Fruit fly (Drosophila melanogaster) whole organism, embryonic: ENCODE measurements around the gene Caper.

Source experiments
- B-H1 ChIP-seq: fragments of 200-800 bp; sonication (Bioruptor generic); IDR thresholded peaks from 3 replicates; pipeline ENCODE4 v1.3.6; 2022; ENCODE audit warnings: missing biosample characterization, missing genetic modification characterization
- C15 ChIP-seq: fragments of 200-800 bp; sonication (Bioruptor generic); IDR thresholded peaks from 3 replicates; pipeline ENCODE4 v1.3.6; 2022; ENCODE audit warnings: missing biosample characterization, missing genetic modification characterization
- CG10366 ChIP-seq: fragments of 200-800 bp; sonication (Bioruptor generic); IDR thresholded peaks from 2 replicates; pipeline ENCODE4 v1.3.6; 2022; ENCODE audit warnings: missing biosample characterization, missing genetic modification characterization
- CG10959 ChIP-seq: fragments of 200-800 bp; sonication (Bioruptor generic); IDR thresholded peaks from 2 replicates; pipeline ENCODE4 v1.3.6; 2022; ENCODE audit warnings: missing biosample characterization, missing genetic modification characterization
- CG10979 ChIP-seq: fragments of 200-800 bp; sonication (Bioruptor generic); optimal IDR thresholded peaks from 2 replicates; lab custom pipeline; 2018; ENCODE audit warnings: missing biosample characterization, mild to moderate bottlenecking, missing genetic modification characterization, moderate library complexity
- CG12104 ChIP-seq: fragments of 200-800 bp; sonication (Bioruptor generic); optimal IDR thresholded peaks from 3 replicates; lab custom pipeline; 2016; ENCODE audit warnings: missing biosample characterization, missing genetic modification characterization
- CG13287 ChIP-seq: fragments of 200-800 bp; sonication (Bioruptor generic); IDR thresholded peaks from 2 replicates; pipeline ENCODE4 v1.3.6; 2022; ENCODE audit warnings: missing biosample characterization, missing genetic modification characterization; ENCODE audit not compliant: partially characterized antibody
- CG18764 ChIP-seq: fragments of 200-800 bp; sonication (Bioruptor generic); optimal IDR thresholded peaks from 3 replicates; lab custom pipeline; 2016; ENCODE audit warnings: missing biosample characterization, missing genetic modification characterization
- CG2116 ChIP-seq: fragments of 200-800 bp; sonication (Bioruptor generic); optimal IDR thresholded peaks from 3 replicates; lab custom pipeline; 2018; ENCODE audit warnings: missing biosample characterization, mild to moderate bottlenecking, missing genetic modification characterization
- CG2120 ChIP-seq: fragments of 200-800 bp; sonication (Bioruptor generic); optimal IDR thresholded peaks from 3 replicates; lab custom pipeline; 2016; ENCODE audit warnings: missing biosample characterization, missing genetic modification characterization
- CG31224 ChIP-seq: fragments of 200-800 bp; sonication (Bioruptor generic); IDR thresholded peaks from 2 replicates; pipeline ENCODE4 v1.3.6; 2022; ENCODE audit warnings: missing biosample characterization, missing genetic modification characterization
- CG32767 ChIP-seq: fragments of 200-800 bp; sonication (Bioruptor generic); IDR thresholded peaks from 2 replicates; pipeline ENCODE4 v1.3.6; 2022; ENCODE audit warnings: missing biosample characterization, missing genetic modification characterization
- CG3726 ChIP-seq: fragments of 200-800 bp; sonication (Bioruptor generic); IDR thresholded peaks from 3 replicates; pipeline ENCODE4, ENCODE4 v1.3.6; 2022; ENCODE audit warnings: missing biosample characterization, missing genetic modification characterization
- CG4328 ChIP-seq: fragments of 200-800 bp; sonication (Bioruptor generic); optimal IDR thresholded peaks from 3 replicates; lab custom pipeline; 2017; ENCODE audit warnings: missing biosample characterization, missing genetic modification reagents, missing genetic modification characterization
- CG4730 ChIP-seq: fragments of 200-800 bp; sonication (Bioruptor generic); IDR thresholded peaks from 2 replicates; pipeline ENCODE4 v1.3.6; 2022; ENCODE audit warnings: missing biosample characterization, missing genetic modification characterization
- CG6254 ChIP-seq: fragments of 200-800 bp; sonication (Bioruptor generic); optimal IDR thresholded peaks from 3 replicates; lab custom pipeline; 2017; ENCODE audit warnings: mild to moderate bottlenecking, missing biosample characterization, missing genetic modification reagents, missing genetic modification characterization
- CG9797 ChIP-seq: fragments of 200-800 bp; sonication (Bioruptor generic); optimal IDR thresholded peaks from 3 replicates; lab custom pipeline; 2018; ENCODE audit warnings: missing biosample characterization, mild to moderate bottlenecking, missing genetic modification characterization
- D ChIP-seq, 2 experiments: fragments of 200-800 bp in 1 of 2; fragments of >200 bp in 1 of 2; sonication (Bioruptor generic) in 1 of 2; optimal IDR thresholded peaks; 2 replicates in 1 of 2; 3 replicates in 1 of 2; lab custom pipeline; 2017; ENCODE audit warnings: mild to moderate bottlenecking in 1 of 2, missing biosample characterization in 1 of 2, missing genetic modification characterization in 1 of 2, missing genetic modification reagents in 1 of 2
- Drgx ChIP-seq: fragments of 200-800 bp; sonication (Bioruptor generic); IDR thresholded peaks from 2 replicates; pipeline ENCODE4 v1.3.6; 2022; ENCODE audit warnings: missing biosample characterization, missing genetic modification characterization
- Fer2 ChIP-seq: fragments of 200-800 bp; sonication (Bioruptor generic); optimal IDR thresholded peaks from 2 replicates; lab custom pipeline; 2018; ENCODE audit warnings: missing biosample characterization, mild to moderate bottlenecking, missing genetic modification characterization, moderate library complexity
- GATAe ChIP-seq: fragments of 200-800 bp; sonication (Bioruptor generic); conservative IDR thresholded peaks from 2 replicates; pipeline ENCODE4 v1.3.6; 2022; ENCODE audit warnings: missing biosample characterization, missing genetic modification characterization
- Gsc ChIP-seq: fragments of 200-800 bp; sonication (Bioruptor generic); IDR thresholded peaks from 2 replicates; pipeline ENCODE4 v1.3.6; 2022; ENCODE audit warnings: missing biosample characterization, missing genetic modification characterization
- HmgZ ChIP-seq: fragments of 200-800 bp; sonication (Bioruptor generic); optimal IDR thresholded peaks from 2 replicates; lab custom pipeline; 2018; ENCODE audit warnings: missing biosample characterization, mild to moderate bottlenecking, missing genetic modification characterization
- Hr78 ChIP-seq, 2 experiments: fragments of 200-800 bp in 1 of 2; fragments of >200 bp in 1 of 2; sonication (Bioruptor generic) in 1 of 2; optimal IDR thresholded peaks; 2 replicates each; lab custom pipeline; 2017 to 2019; ENCODE audit warnings: missing biosample characterization in 2 of 2, missing genetic modification characterization in 2 of 2, mild to moderate bottlenecking in 1 of 2, moderate library complexity in 1 of 2
- Meics ChIP-seq: fragments of 200-800 bp; sonication (Bioruptor generic); optimal IDR thresholded peaks from 2 replicates; lab custom pipeline; 2017; ENCODE audit warnings: missing biosample characterization, mild to moderate bottlenecking, missing genetic modification characterization
- Mes4 ChIP-seq: fragments of 200-800 bp; sonication (Bioruptor generic); optimal IDR thresholded peaks from 2 replicates; lab custom pipeline; 2016; ENCODE audit warnings: missing biosample characterization, missing genetic modification characterization
- NC2α ChIP-seq: fragments of 200-800 bp; sonication (Bioruptor generic); optimal IDR thresholded peaks from 2 replicates; lab custom pipeline; 2016; ENCODE audit warnings: missing biosample characterization, missing genetic modification characterization
- Ravus ChIP-seq: fragments of 200-800 bp; sonication (Bioruptor generic); IDR thresholded peaks from 2 replicates; pipeline ENCODE4 v1.3.6; 2022; ENCODE audit warnings: missing biosample characterization, missing genetic modification characterization
- Rfx ChIP-seq: fragments of 200-800 bp; sonication (Bioruptor generic); IDR thresholded peaks from 2 replicates; pipeline ENCODE4 v1.3.6; 2022; ENCODE audit warnings: missing biosample characterization, missing genetic modification characterization
- Sox102F ChIP-seq: fragments of 200-800 bp; sonication (Bioruptor generic); optimal IDR thresholded peaks from 2 replicates; lab custom pipeline; 2018; ENCODE audit warnings: missing biosample characterization, mild to moderate bottlenecking, missing genetic modification characterization, moderate library complexity
- Sry-β ChIP-seq: fragments of 200-800 bp; sonication (Bioruptor generic); optimal IDR thresholded peaks from 2 replicates; lab custom pipeline; 2018; ENCODE audit warnings: missing biosample characterization, mild to moderate bottlenecking, missing genetic modification characterization, moderate library complexity
- Ssrp ChIP-seq: fragments of 200-800 bp; sonication (Bioruptor generic); optimal IDR thresholded peaks from 2 replicates; lab custom pipeline; 2018; ENCODE audit warnings: missing biosample characterization, mild to moderate bottlenecking, missing genetic modification characterization, moderate library complexity
- Xbp1 ChIP-seq: fragments of 200-800 bp; sonication (Bioruptor generic); optimal IDR thresholded peaks from 3 replicates; lab custom pipeline; 2016; ENCODE audit warnings: missing biosample characterization, mild to moderate bottlenecking, missing genetic modification characterization
- bsh ChIP-seq, 2 experiments: fragments of 200-800 bp; sonication (Bioruptor generic); optimal IDR thresholded peaks; 2 replicates each; lab custom pipeline; 2017 to 2018; ENCODE audit warnings: mild to moderate bottlenecking in 2 of 2, missing biosample characterization in 2 of 2, missing genetic modification characterization in 2 of 2, moderate library complexity in 1 of 2
- chif ChIP-seq, 2 experiments: fragments of 200-800 bp; sonication (Bioruptor generic); optimal IDR thresholded peaks; 3 replicates each; lab custom pipeline; 2016; ENCODE audit warnings: missing biosample characterization in 2 of 2, missing genetic modification characterization in 2 of 2
- dan ChIP-seq: fragments of 200-800 bp; sonication (Bioruptor generic); IDR thresholded peaks from 2 replicates; pipeline ENCODE4 v1.3.6; 2022; ENCODE audit warnings: missing biosample characterization, missing genetic modification characterization
- ems ChIP-seq: fragments of 200-800 bp; sonication (Bioruptor generic); optimal IDR thresholded peaks from 3 replicates; lab custom pipeline; 2016; ENCODE audit warnings: missing biosample characterization, missing genetic modification characterization
- gro ChIP-seq: fragments of 200-800 bp; sonication (Bioruptor generic); optimal IDR thresholded peaks from 2 replicates; lab custom pipeline; 2016; ENCODE audit warnings: missing biosample characterization, missing genetic modification characterization
- jigr1 ChIP-seq: fragments of 200-800 bp; sonication (Bioruptor generic); IDR thresholded peaks from 3 replicates; pipeline ENCODE4 v1.3.6; 2022; ENCODE audit warnings: missing biosample characterization, missing genetic modification characterization
- kni ChIP-seq: fragments of 200-800 bp; sonication (Bioruptor generic); optimal IDR thresholded peaks from 3 replicates; lab custom pipeline; 2017; ENCODE audit warnings: mild to moderate bottlenecking, missing biosample characterization, missing genetic modification reagents, missing genetic modification characterization
- lbe ChIP-seq: fragments of 200-800 bp; sonication (Bioruptor generic); optimal IDR thresholded peaks from 2 replicates; lab custom pipeline; 2016; ENCODE audit warnings: missing biosample characterization, mild to moderate bottlenecking, missing genetic modification characterization
- mirr ChIP-seq: fragments of 200-800 bp; sonication (Bioruptor generic); optimal IDR thresholded peaks from 3 replicates; lab custom pipeline; 2018; ENCODE audit warnings: missing biosample characterization, mild to moderate bottlenecking, missing genetic modification characterization
- mld ChIP-seq: fragments of 200-800 bp; sonication (Bioruptor generic); IDR thresholded peaks from 3 replicates; pipeline ENCODE4 v1.3.6; 2022; ENCODE audit warnings: missing biosample characterization, missing genetic modification characterization; ENCODE audit not compliant: partially characterized antibody
- p53 ChIP-seq: fragments of 200-800 bp; sonication (Bioruptor generic); optimal IDR thresholded peaks from 2 replicates; lab custom pipeline; 2016; ENCODE audit warnings: missing biosample characterization, missing genetic modification characterization
- pita ChIP-seq: fragments of 200-800 bp; sonication (Bioruptor generic); optimal IDR thresholded peaks from 2 replicates; lab custom pipeline; 2017; ENCODE audit warnings: missing biosample characterization, mild to moderate bottlenecking, missing genetic modification characterization
- sd ChIP-seq: fragments of 200-800 bp; sonication (Bioruptor generic); optimal IDR thresholded peaks from 3 replicates; lab custom pipeline; 2018; ENCODE audit warnings: missing biosample characterization, mild to moderate bottlenecking, missing genetic modification characterization, moderate library complexity
- sisA ChIP-seq: fragments of 200-800 bp; sonication (Bioruptor generic); IDR thresholded peaks from 2 replicates; pipeline ENCODE4 v1.3.6; 2022; ENCODE audit warnings: missing biosample characterization, missing genetic modification characterization
- slp2 ChIP-seq: fragments of 200-800 bp; sonication (Bioruptor generic); optimal IDR thresholded peaks from 2 replicates; lab custom pipeline; 2016; ENCODE audit warnings: missing biosample characterization, missing genetic modification characterization
- sna ChIP-seq: fragments of 200-800 bp; sonication (Bioruptor generic); IDR thresholded peaks from 2 replicates; pipeline ENCODE4 v1.3.6; 2022; ENCODE audit warnings: missing biosample characterization, missing genetic modification characterization; ENCODE audit not compliant: partially characterized antibody
- sug ChIP-seq: fragments of 200-800 bp; optimal IDR thresholded peaks from 2 replicates; lab custom pipeline; 2019; ENCODE audit warnings: missing biosample characterization, mild to moderate bottlenecking, missing genetic modification characterization, moderate library complexity
- tx ChIP-seq: fragments of 200-800 bp; sonication (Bioruptor generic); optimal IDR thresholded peaks from 2 replicates; lab custom pipeline; 2016; ENCODE audit warnings: missing biosample characterization, missing genetic modification characterization

The Caper gene

dm6 chr2L:7032517-7032951, at the start of gene Caper, which contains the start of gene Rab30 (continued):
- TF ChIP-seq tx (GFP tag; lab: Kevin White, UChicago) (peak; percentile 49), NC2α (GFP tag; lab: Kevin White, UChicago) (peak; percentile 25), CG6254 (GFP tag; lab: Kevin White, UChicago) (no peak), C15 (GFP tag; lab: Robert Waterston, UW) (no peak), CG10979 (tag; lab: Kevin White, UChicago) (peak; percentile 21), CG2116 (GFP tag; lab: Kevin White, UChicago) (peak; percentile 99), Drgx (GFP tag; lab: Robert Waterston, UW) (no peak), Xbp1 (GFP tag; lab: Kevin White, UChicago) (peak; percentile 63), sd (tag; lab: Kevin White, UChicago) (peak; percentile 94), jigr1 (GFP tag; lab: Robert Waterston, UW) (no peak), chif (GFP tag; optimal IDR thresholded peaks at IDR 0.05; lab: Kevin White, UChicago) (peak; percentile 37 to 45), CG3726 (GFP tag; lab: Robert Waterston, UW) (no peak), ems (GFP tag; lab: Kevin White, UChicago) (peak; percentile 54), Gsc (GFP tag; lab: Robert Waterston, UW) (no peak), CG31224 (GFP tag; lab: Robert Waterston, UW) (no peak), Mes4 (GFP tag; lab: Kevin White, UChicago) (peak; percentile 25), pita (GFP tag; lab: Kevin White, UChicago) (no peak), Hr78 (GFP tag; optimal IDR thresholded peaks at IDR 0.05; lab: Kevin White, UChicago) (no peak), gro (peak; percentile 80), mld (peak; percentile 99), bsh (GFP tag; optimal IDR thresholded peaks at IDR 0.05; lab: Kevin White, UChicago) (peak in 1 of 2 experiments; percentile 43), Fer2 (tag; lab: Kevin White, UChicago) (no peak), CG4730 (GFP tag; lab: Robert Waterston, UW) (no peak), Meics (no peak), CG18764 (GFP tag; lab: Kevin White, UChicago) (no peak), CG32767 (GFP tag; lab: Robert Waterston, UW) (no peak), Sry-β (no peak), dan (GFP tag; lab: Robert Waterston, UW) (no peak), B-H1 (GFP tag; lab: Robert Waterston, UW) (no peak), D (optimal IDR thresholded peaks at IDR 0.05; lab: Kevin White, UChicago) (no peak), D (GFP tag; optimal IDR thresholded peaks at IDR 0.05; lab: Kevin White, UChicago) (no peak), CG10366 (GFP tag; lab: Robert Waterston, UW) (no peak), Ravus (GFP tag; lab: Robert Waterston, UW) (no peak), Ssrp (tag; lab: Kevin White, UChicago) (no peak), p53 (GFP tag; lab: Kevin White, UChicago) (peak; percentile 68), Sox102F (GFP tag; lab: Kevin White, UChicago) (no peak), sisA (GFP tag; lab: Robert Waterston, UW) (no peak), sna (GFP tag; lab: Robert Waterston, UW) (peak; percentile 95), mirr (GFP tag; lab: Kevin White, UChicago) (peak; percentile 45), CG13287 (GFP tag; lab: Robert Waterston, UW) (peak; percentile 99), CG2120 (GFP tag; lab: Kevin White, UChicago) (peak; percentile 80), sug (tag; lab: Kevin White, UChicago) (peak; percentile 67), lbe (GFP tag; lab: Kevin White, UChicago) (peak; percentile 62), Rfx (GFP tag; lab: Robert Waterston, UW) (peak; percentile 83), CG12104 (GFP tag; lab: Kevin White, UChicago) (peak; percentile 33), CG9797 (GFP tag; lab: Kevin White, UChicago) (peak; percentile 58), kni (GFP tag; lab: Kevin White, UChicago) (no peak), HmgZ (tag; lab: Kevin White, UChicago) (peak; percentile 90), CG10959 (GFP tag; lab: Robert Waterston, UW) (no peak), CG4328 (GFP tag; lab: Kevin White, UChicago) (no peak), slp2 (no peak), GATAe (GFP tag; lab: Robert Waterston, UW) (no peak)
